Worm (Caenorhabditis elegans) whole organism, young adult: ENCODE results near the gene npr-32.

Experiments used
- F23B12.7 ChIP-seq: sonication (generic microtip); optimal IDR thresholded peaks from 2 replicates; lab custom pipeline; 2017; ENCODE audit warnings: missing genetic modification characterization, mild to moderate bottlenecking, missing compliant biosample characterization, antibody characterized with exemption, moderate library complexity; ENCODE audit not compliant: insufficient read depth
- ama-1 ChIP-seq, 3 experiments: fragments of 150-350 bp in 1 of 3; sonication (generic microtip) in 2 of 3; optimal IDR thresholded peaks; 2 replicates each; lab custom pipeline; 2014 to 2018; ENCODE audit warnings: missing biosample characterization in 2 of 3, missing genetic modification characterization in 2 of 3, missing genetic modification reagents in 2 of 3
- ccch-3 ChIP-seq: fragments of 200-800 bp; sonication (Bioruptor generic); optimal IDR thresholded peaks from 2 replicates; lab custom pipeline; 2018; ENCODE audit warnings: mild to moderate bottlenecking, missing genetic modification characterization, missing compliant biosample characterization
- ceh-91 ChIP-seq: fragments of 200-800 bp; sonication (Bioruptor generic); IDR thresholded peaks from 2 replicates; pipeline ENCODE4 v1.3.6; 2022; ENCODE audit warnings: missing genetic modification reagents, missing genetic modification characterization, missing compliant biosample characterization
- lin-54 ChIP-seq: fragments of 200-800 bp; sonication (Bioruptor generic); optimal IDR thresholded peaks from 2 replicates; lab custom pipeline; 2018; ENCODE audit warnings: mild to moderate bottlenecking, missing genetic modification characterization, missing compliant biosample characterization
- nfya-1 ChIP-seq: sonication (generic microtip); optimal IDR thresholded peaks from 2 replicates; lab custom pipeline; 2017; ENCODE audit warnings: antibody characterized with exemption, missing compliant biosample characterization, missing genetic modification characterization, borderline replicate concordance; ENCODE audit not compliant: insufficient read depth
- nfya-2 ChIP-seq: fragments of 200-800 bp; sonication (Bioruptor generic); IDR thresholded peaks from 2 replicates; pipeline ENCODE4 v1.3.6; 2022; ENCODE audit warnings: missing genetic modification reagents, missing genetic modification characterization, missing compliant biosample characterization
- nhr-120 ChIP-seq: fragments of 200-800 bp; sonication (Bioruptor generic); IDR thresholded peaks from 2 replicates; pipeline ENCODE4 v1.3.6; 2022; ENCODE audit warnings: missing genetic modification characterization, missing compliant biosample characterization
- nhr-179 ChIP-seq: sonication (generic microtip); optimal IDR thresholded peaks from 2 replicates; lab custom pipeline; 2016; ENCODE audit warnings: mild to moderate bottlenecking, missing genetic modification characterization, missing compliant biosample characterization
- repo-1 ChIP-seq: sonication (generic microtip); optimal IDR thresholded peaks from 2 replicates; lab custom pipeline; 2017; ENCODE audit warnings: mild to moderate bottlenecking, missing genetic modification characterization, missing compliant biosample characterization
- tlf-1 ChIP-seq: fragments of 200-800 bp; sonication (Bioruptor generic); optimal IDR thresholded peaks from 2 replicates; lab custom pipeline; 2018; ENCODE audit warnings: mild to moderate bottlenecking, missing genetic modification characterization, missing compliant biosample characterization
- unc-62 ChIP-seq: fragments of 150-350 bp; optimal IDR thresholded peaks from 2 replicates; lab custom pipeline; 2014; ENCODE audit warnings: missing biosample characterization, missing genetic modification reagents, missing genetic modification characterization

ce11 chrIV:17279592-17280440 is 49.0 kb upstream of the npr-32 start:
- TF ChIP-seq tlf-1 (GFP tag; lab: Kevin White, UChicago) (no peak), lin-54 (GFP tag; lab: Kevin White, UChicago) (peak; percentile 66), nhr-179 (tag; lab: Kevin White, UChicago) (no peak), ccch-3 (GFP tag; lab: Kevin White, UChicago) (no peak), unc-62 (GFP tag; lab: Kevin White, UChicago) (no peak), F23B12.7 (tag; lab: Kevin White, UChicago) (no peak), nfya-2 (GFP tag; lab: Robert Waterston, UW) (0 out of 2 replicates have a peak, but pooled peaks have one; percentile 24), ama-1 (optimal IDR thresholded peaks at IDR 0.05; lab: Kevin White, UChicago) (peak; percentile 22), ama-1 (GFP tag; optimal IDR thresholded peaks at IDR 0.05; lab: Kevin White, UChicago) (no peak), nhr-120 (no peak), ceh-91 (GFP tag; lab: Robert Waterston, UW) (no peak), nfya-1 (tag; lab: Kevin White, UChicago) (no peak), repo-1 (no peak)
